Worm (Caenorhabditis elegans) whole organism, midembryonic: ENCODE data around the gene srf-3.

ENCODE experiments used
- T22C8.4 ChIP-seq: fragments of 200-800 bp; sonication (Bioruptor generic); IDR thresholded peaks from 2 replicates; pipeline ENCODE4 v1.3.6; 2022; ENCODE audit warnings: missing genetic modification characterization, missing compliant biosample characterization
- cog-1 ChIP-seq: sonication (generic microtip); optimal IDR thresholded peaks from 2 replicates; lab custom pipeline; 2016; ENCODE audit warnings: missing genetic modification characterization, missing compliant biosample characterization
- flt-1 ChIP-seq: fragments of 200-800 bp; sonication (Bioruptor generic); IDR thresholded peaks from 2 replicates; pipeline ENCODE4 v1.3.6; 2022; ENCODE audit warnings: missing genetic modification characterization, missing compliant biosample characterization
- klf-2 ChIP-seq: fragments of 200-800 bp; sonication (Bioruptor generic); conservative IDR thresholded peaks from 2 replicates; pipeline ENCODE4 v1.3.6; 2022; ENCODE audit warnings: missing genetic modification reagents, missing genetic modification characterization, missing compliant biosample characterization
- med-1 ChIP-seq: sonication (generic microtip); optimal IDR thresholded peaks from 2 replicates; lab custom pipeline; 2017; ENCODE audit warnings: missing genetic modification characterization, mild to moderate bottlenecking, missing compliant biosample characterization, antibody characterized with exemption, missing genetic modification reagents; ENCODE audit not compliant: insufficient read depth
- ref-1 ChIP-seq: fragments of 200-800 bp; sonication (Bioruptor generic); conservative IDR thresholded peaks from 2 replicates; pipeline ENCODE4 v1.3.6; 2022; ENCODE audit warnings: missing genetic modification reagents, missing genetic modification characterization, missing compliant biosample characterization
- tab-1 ChIP-seq: fragments of 200-800 bp; sonication (Bioruptor generic); IDR thresholded peaks from 2 replicates; pipeline ENCODE4 v1.3.6; 2022; ENCODE audit warnings: missing genetic modification characterization, missing compliant biosample characterization
- ztf-23 ChIP-seq: fragments of 200-800 bp; sonication (Bioruptor generic); IDR thresholded peaks from 2 replicates; pipeline ENCODE4 v1.3.6; 2022; ENCODE audit warnings: missing genetic modification reagents, missing genetic modification characterization, missing compliant biosample characterization
- ztf-29 ChIP-seq: fragments of 200-800 bp; sonication (Bioruptor generic); IDR thresholded peaks from 2 replicates; pipeline ENCODE4 v1.3.6; 2022; ENCODE audit warnings: missing genetic modification reagents, missing genetic modification characterization, missing compliant biosample characterization

Gene srf-3

ce11 chrIV:12849030-12849560 lies at the start of gene srf-3:
TSS of gene srf-3 (plus strand) at chrIV:12849510.
- no peak for TF ChIP-seq ztf-23 (GFP tag; lab: Robert Waterston, UW)
- no peak for TF ChIP-seq cog-1 (tag; lab: Kevin White, UChicago)
- no peak for TF ChIP-seq ztf-29 (GFP tag; lab: Robert Waterston, UW)
- TF ChIP-seq med-1, result no peak
- TF ChIP-seq T22C8.4, result no peak
- no peak for TF ChIP-seq flt-1

- TF ChIP-seq cog-1 (tag; lab: Kevin White, UChicago) (no peak), ref-1 (GFP tag; lab: Robert Waterston, UW) (no peak), T22C8.4 (no peak), flt-1 (no peak), tab-1 (GFP tag; lab: Robert Waterston, UW) (no peak), med-1 (no peak), ztf-23 (GFP tag; lab: Robert Waterston, UW) (no peak), klf-2 (no peak), ztf-29 (GFP tag; lab: Robert Waterston, UW) (no peak)
Measured at ce11 chrIV:12805595-12805994, 43.7 kb upstream of the srf-3 start, which contains the start of gene F07C6.4. TSS of gene F07C6.4 (plus strand) at chrIV:12805924.

ce11 chrIV:12811554-12811953 lies 37.8 kb upstream of the srf-3 start:
- TF ChIP-seq med-1, result no peak
- no peak for TF ChIP-seq cog-1 (tag; lab: Kevin White, UChicago)
- TF ChIP-seq ztf-23 (GFP tag; lab: Robert Waterston, UW), result no peak
- TF ChIP-seq tab-1 (GFP tag; lab: Robert Waterston, UW), result no peak
- no peak for TF ChIP-seq flt-1

ce11 chrIV:12813822-12814221 lies 35.5 kb upstream of the srf-3 start:
- TF ChIP-seq ztf-29 (GFP tag; lab: Robert Waterston, UW) (no peak), ref-1 (GFP tag; lab: Robert Waterston, UW) (no peak), med-1 (no peak), cog-1 (tag; lab: Kevin White, UChicago) (no peak), ztf-23 (GFP tag; lab: Robert Waterston, UW) (no peak), tab-1 (GFP tag; lab: Robert Waterston, UW) (no peak), klf-2 (no peak), T22C8.4 (no peak), flt-1 (no peak)

ce11 chrIV:12816636-12817035 lies 32.7 kb upstream of the srf-3 start:
- no peak for TF ChIP-seq med-1

ce11 chrIV:12817539-12817938 lies 31.8 kb upstream of the srf-3 start:
- TF ChIP-seq flt-1 (no peak), tab-1 (GFP tag; lab: Robert Waterston, UW) (no peak), med-1 (no peak), T22C8.4 (no peak), klf-2 (no peak), ref-1 (GFP tag; lab: Robert Waterston, UW) (no peak), ztf-23 (GFP tag; lab: Robert Waterston, UW) (no peak), cog-1 (tag; lab: Kevin White, UChicago) (no peak), ztf-29 (GFP tag; lab: Robert Waterston, UW) (no peak)

ce11 chrIV:12825304-12825703 lies 24.0 kb upstream of the srf-3 start, which contains the start of gene M02B1.4:
TSS of gene M02B1.4 (minus strand) at chrIV:12825312.
- TF ChIP-seq tab-1 (GFP tag; lab: Robert Waterston, UW), result no peak
- no peak for TF ChIP-seq klf-2
- no peak for TF ChIP-seq ztf-23 (GFP tag; lab: Robert Waterston, UW)
- TF ChIP-seq flt-1, result no peak
- no peak for TF ChIP-seq med-1
- no peak for TF ChIP-seq ztf-29 (GFP tag; lab: Robert Waterston, UW)
- TF ChIP-seq cog-1 (tag; lab: Kevin White, UChicago), result no peak
- no peak for TF ChIP-seq ref-1 (GFP tag; lab: Robert Waterston, UW)
- no peak for TF ChIP-seq T22C8.4

ce11 chrIV:12830829-12831392 lies 18.4 kb upstream of the srf-3 start:
- TF ChIP-seq med-1 (no peak), ztf-29 (GFP tag; lab: Robert Waterston, UW) (no peak), cog-1 (tag; lab: Kevin White, UChicago) (no peak), klf-2 (no peak), tab-1 (GFP tag; lab: Robert Waterston, UW) (no peak), ztf-23 (GFP tag; lab: Robert Waterston, UW) (no peak), ref-1 (GFP tag; lab: Robert Waterston, UW) (no peak), flt-1 (no peak), T22C8.4 (no peak)

ce11 chrIV:12831609-12832500 lies 17.5 kb upstream of the srf-3 start:
- TF ChIP-seq ref-1 (GFP tag; lab: Robert Waterston, UW) (no peak), med-1 (no peak), klf-2 (no peak), ztf-29 (GFP tag; lab: Robert Waterston, UW) (no peak), cog-1 (tag; lab: Kevin White, UChicago) (no peak)

- TF ChIP-seq klf-2, result no peak
- no peak for TF ChIP-seq cog-1 (tag; lab: Kevin White, UChicago)
- no peak for TF ChIP-seq flt-1
- TF ChIP-seq T22C8.4, result no peak
- no peak for TF ChIP-seq ref-1 (GFP tag; lab: Robert Waterston, UW)
- TF ChIP-seq tab-1 (GFP tag; lab: Robert Waterston, UW), result no peak
- no peak for TF ChIP-seq ztf-23 (GFP tag; lab: Robert Waterston, UW)
- no peak for TF ChIP-seq ztf-29 (GFP tag; lab: Robert Waterston, UW)
- TF ChIP-seq med-1, result no peak
Measured at ce11 chrIV:12833698-12834416, 15.5 kb upstream of the srf-3 start.
